Fruit fly (Drosophila melanogaster) whole organism, pupa: ENCODE results near the gene mbm.
A peak's percentile ranks its signal among the peaks of the same experiment; 100 is the strongest.

ENCODE experiments used
- CG10348 ChIP-seq: fragments of 200-800 bp; sonication (Bioruptor generic); IDR thresholded peaks from 2 replicates; pipeline ENCODE4 v1.3.6; 2022; ENCODE audit warnings: missing biosample characterization, missing genetic modification characterization
- CG12605 ChIP-seq: fragments of 200-800 bp; sonication (Bioruptor generic); IDR thresholded peaks from 2 replicates; pipeline ENCODE4 v1.3.6; 2022; ENCODE audit warnings: missing biosample characterization, missing genetic modification characterization
- CG13204 ChIP-seq: fragments of 200-800 bp; sonication (Bioruptor generic); optimal IDR thresholded peaks from 2 replicates; lab custom pipeline; 2018; ENCODE audit warnings: missing biosample characterization, mild to moderate bottlenecking, missing genetic modification characterization, moderate library complexity
- CG14655 ChIP-seq: fragments of 200-800 bp; sonication (Bioruptor generic); optimal IDR thresholded peaks from 3 replicates; lab custom pipeline; 2017; ENCODE audit warnings: mild to moderate bottlenecking, missing biosample characterization, missing genetic modification reagents, missing genetic modification characterization
- CG15710 ChIP-seq: fragments of 200-800 bp; sonication (Bioruptor generic); optimal IDR thresholded peaks from 2 replicates; lab custom pipeline; 2018; ENCODE audit warnings: missing biosample characterization, mild to moderate bottlenecking, missing genetic modification characterization, moderate library complexity
- CG17806 ChIP-seq: fragments of 200-800 bp; sonication (Bioruptor generic); optimal IDR thresholded peaks from 2 replicates; lab custom pipeline; 2018; ENCODE audit warnings: missing biosample characterization, mild to moderate bottlenecking, missing genetic modification characterization, moderate library complexity
- CG32121 ChIP-seq: fragments of 200-800 bp; sonication (Bioruptor generic); IDR thresholded peaks from 2 replicates; pipeline ENCODE4 v1.3.6; 2022; ENCODE audit warnings: missing biosample characterization, missing genetic modification characterization
- CG34367 ChIP-seq: fragments of 200-800 bp; sonication (Bioruptor generic); optimal IDR thresholded peaks from 2 replicates; lab custom pipeline; 2018; ENCODE audit warnings: missing biosample characterization, mild to moderate bottlenecking, missing genetic modification characterization
- CG4496 ChIP-seq: fragments of 200-800 bp; sonication (Bioruptor generic); IDR thresholded peaks from 3 replicates; pipeline ENCODE4 v1.3.6; 2022; ENCODE audit warnings: missing biosample characterization, missing genetic modification characterization
- CG8159 ChIP-seq: fragments of 200-800 bp; sonication (Bioruptor generic); optimal IDR thresholded peaks from 3 replicates; lab custom pipeline; 2018; ENCODE audit warnings: missing biosample characterization, mild to moderate bottlenecking, missing genetic modification characterization, moderate library complexity
- CG8301 ChIP-seq: fragments of 200-800 bp; sonication (Bioruptor generic); optimal IDR thresholded peaks from 2 replicates; lab custom pipeline; 2018; ENCODE audit warnings: missing biosample characterization, mild to moderate bottlenecking, missing genetic modification characterization
- CG9948 ChIP-seq: fragments of 200-800 bp; sonication (Bioruptor generic); optimal IDR thresholded peaks from 2 replicates; lab custom pipeline; 2018; ENCODE audit warnings: missing biosample characterization, mild to moderate bottlenecking, missing genetic modification characterization, moderate library complexity
- D1 ChIP-seq: fragments of 200-800 bp; sonication (Bioruptor generic); optimal IDR thresholded peaks from 2 replicates; lab custom pipeline; 2018; ENCODE audit warnings: missing biosample characterization, mild to moderate bottlenecking, missing genetic modification characterization, moderate library complexity
- EcR ChIP-seq: fragments of 200-800 bp; sonication (Bioruptor generic); optimal IDR thresholded peaks from 3 replicates; lab custom pipeline; 2019; ENCODE audit warnings: missing biosample characterization, missing genetic modification characterization, mild to moderate bottlenecking, moderate library complexity, missing genetic modification reagents
- Ets98B ChIP-seq: fragments of 200-800 bp; sonication (Bioruptor generic); IDR thresholded peaks from 2 replicates; pipeline ENCODE4 v1.3.6; 2022; ENCODE audit warnings: missing biosample characterization, missing genetic modification characterization
- Pif1A ChIP-seq: fragments of 200-800 bp; sonication (Bioruptor generic); optimal IDR thresholded peaks from 3 replicates; lab custom pipeline; 2016; ENCODE audit warnings: missing biosample characterization, missing genetic modification characterization
- Pif1B ChIP-seq: fragments of 200-800 bp; sonication (Bioruptor generic); optimal IDR thresholded peaks from 3 replicates; lab custom pipeline; 2016; ENCODE audit warnings: missing biosample characterization, missing genetic modification characterization
- Snoo ChIP-seq: fragments of 200-800 bp; sonication (Bioruptor generic); optimal IDR thresholded peaks from 3 replicates; lab custom pipeline; 2017; ENCODE audit warnings: missing biosample characterization, mild to moderate bottlenecking, missing genetic modification characterization, inconsistent platforms
- fd96Ca ChIP-seq: fragments of 200-800 bp; sonication (Bioruptor generic); IDR thresholded peaks from 3 replicates; pipeline ENCODE4 v1.3.6; 2022; ENCODE audit warnings: missing biosample characterization, missing genetic modification characterization
- gl ChIP-seq: fragments of 200-800 bp; sonication (Bioruptor generic); optimal IDR thresholded peaks from 2 replicates; lab custom pipeline; 2018; ENCODE audit warnings: missing biosample characterization, mild to moderate bottlenecking, missing genetic modification characterization
- rn ChIP-seq: fragments of 200-800 bp; sonication (Bioruptor generic); IDR thresholded peaks from 2 replicates; pipeline ENCODE4 v1.3.6; 2022; ENCODE audit warnings: missing biosample characterization, missing genetic modification characterization

mbm gene

dm6 chr2L:290373-290772 is 16.9 kb upstream of the mbm start:
- peak; percentile 73 for TF ChIP-seq EcR
- TF ChIP-seq CG9948 (tag; lab: Kevin White, UChicago), result no peak

dm6 chr2L:289044-289443 is 15.5 kb upstream of the mbm start, which contains the start of gene Amnionless:
Amnionless (minus strand) TSS chr2L:289144.
- no peak for TF ChIP-seq CG32121 (GFP tag; lab: Robert Waterston, UW)
- no peak for TF ChIP-seq EcR
- no peak for TF ChIP-seq gl (tag; lab: Kevin White, UChicago)
- no peak for TF ChIP-seq CG8301 (tag; lab: Kevin White, UChicago)
- TF ChIP-seq Pif1B (GFP tag; lab: Kevin White, UChicago), result no peak
- TF ChIP-seq CG34367, result no peak
- no peak for TF ChIP-seq CG8159
- TF ChIP-seq rn (GFP tag; lab: Robert Waterston, UW), result no peak
- TF ChIP-seq Snoo (tag; lab: Kevin White, UChicago), result no peak
- TF ChIP-seq CG15710 (tag; lab: Kevin White, UChicago), result no peak
- no peak for TF ChIP-seq CG13204 (GFP tag; lab: Kevin White, UChicago)
- no peak for TF ChIP-seq CG17806

dm6 chr2L:286421-286820 is 12.9 kb upstream of the mbm start:
- TF ChIP-seq CG10348 (no peak), CG4496 (GFP tag; lab: Robert Waterston, UW) (peak; percentile 81), Pif1B (GFP tag; lab: Kevin White, UChicago) (peak; percentile 64), gl (tag; lab: Kevin White, UChicago) (peak; percentile 77), CG12605 (peak; percentile 61), Snoo (tag; lab: Kevin White, UChicago) (peak; percentile 76), Ets98B (peak; percentile 79), CG13204 (GFP tag; lab: Kevin White, UChicago) (peak; percentile 59), CG17806 (peak; percentile 56), CG14655 (GFP tag; lab: Kevin White, UChicago) (no peak), CG8159 (peak; percentile 70), fd96Ca (peak; percentile 60; the same call in 2 of the 3 replicates), D1 (tag; lab: Kevin White, UChicago) (no peak), CG34367 (peak; percentile 38), CG15710 (tag; lab: Kevin White, UChicago) (peak; percentile 52), Pif1A (peak; percentile 73), CG8301 (tag; lab: Kevin White, UChicago) (peak; percentile 52), EcR (peak; percentile 20), CG32121 (GFP tag; lab: Robert Waterston, UW) (peak; percentile 49), CG9948 (tag; lab: Kevin White, UChicago) (peak; percentile 32), rn (GFP tag; lab: Robert Waterston, UW) (no peak)

DNA sequence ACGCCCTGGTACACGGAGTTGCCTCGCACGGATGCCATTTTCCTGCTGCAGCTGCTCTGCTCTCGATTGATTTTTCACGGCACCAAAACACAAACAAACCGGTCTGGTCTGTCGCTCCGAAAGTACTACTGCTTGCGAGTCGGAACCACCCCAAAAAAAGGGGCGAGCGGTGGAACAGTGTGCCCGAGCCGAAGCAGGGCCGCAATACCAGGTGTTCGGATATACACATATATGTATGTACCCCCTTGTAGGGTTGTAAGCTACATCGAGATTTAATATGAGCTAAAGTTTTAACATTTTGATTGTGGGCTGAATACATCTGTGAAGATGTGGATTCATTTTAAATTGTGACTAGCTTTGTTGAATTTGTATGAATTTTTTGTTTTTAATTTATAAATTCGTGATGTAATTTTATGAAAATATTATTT is 12.1 kb upstream of the mbm start:
- TF ChIP-seq Snoo (tag; lab: Kevin White, UChicago), result peak; percentile 49
- TF ChIP-seq CG14655 (GFP tag; lab: Kevin White, UChicago), result no peak
- peak; percentile 26; the same call in 1 of the 2 replicates for TF ChIP-seq CG12605
- no peak for TF ChIP-seq CG8301 (tag; lab: Kevin White, UChicago)
- peak; percentile 28 for TF ChIP-seq Ets98B
- no peak for TF ChIP-seq D1 (tag; lab: Kevin White, UChicago)
- TF ChIP-seq CG13204 (GFP tag; lab: Kevin White, UChicago), result no peak
- peak; percentile 48 for TF ChIP-seq CG8159
- TF ChIP-seq CG9948 (tag; lab: Kevin White, UChicago), result peak; percentile 41
- peak; percentile 79 for TF ChIP-seq CG4496 (GFP tag; lab: Robert Waterston, UW)
- TF ChIP-seq, all 21 proteins: peak for 6

DNA sequence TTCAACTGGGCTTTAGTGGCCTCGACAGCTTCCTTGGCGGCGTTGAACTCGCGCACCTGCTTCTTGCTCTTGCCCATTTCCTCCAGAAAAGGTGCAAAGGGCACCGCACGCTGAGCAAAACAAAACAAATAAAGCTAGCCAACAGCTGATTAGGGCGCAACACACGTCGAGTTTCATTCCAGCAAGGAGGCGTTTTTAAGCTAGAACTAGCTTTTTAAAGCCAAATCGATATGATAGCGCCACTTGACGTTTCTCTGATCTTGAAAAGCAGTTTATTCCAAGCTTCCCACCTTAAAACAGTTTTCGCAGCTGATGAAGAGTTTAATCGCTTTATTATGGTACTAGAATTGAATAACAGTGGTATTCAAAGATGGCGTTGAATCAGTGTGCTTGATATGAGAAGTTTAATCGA is 9.6 kb upstream of the mbm start, which contains the start of gene CG11601:
Gene CG11601 (minus strand): TSS at position 199 of the 412 bp plus-strand sequence.
- TF ChIP-seq CG10348, result no peak
- TF ChIP-seq rn (GFP tag; lab: Robert Waterston, UW), result no peak
- TF ChIP-seq CG9948 (tag; lab: Kevin White, UChicago), result no peak
- no peak for TF ChIP-seq CG8159
- no peak for TF ChIP-seq CG13204 (GFP tag; lab: Kevin White, UChicago)
- peak; percentile 20 for TF ChIP-seq CG15710 (tag; lab: Kevin White, UChicago)
- no peak for TF ChIP-seq CG12605
- TF ChIP-seq EcR, result peak; percentile 89
- no peak for TF ChIP-seq D1 (tag; lab: Kevin White, UChicago)
- peak; percentile 18 for TF ChIP-seq Snoo (tag; lab: Kevin White, UChicago)
- TF ChIP-seq CG17806, result peak; percentile 10
- TF ChIP-seq CG14655 (GFP tag; lab: Kevin White, UChicago), result no peak
- TF ChIP-seq CG4496 (GFP tag; lab: Robert Waterston, UW), result peak; percentile 66
- TF ChIP-seq gl (tag; lab: Kevin White, UChicago), result peak; percentile 48
- peak; percentile 18 for TF ChIP-seq CG34367
- no peak for TF ChIP-seq Pif1B (GFP tag; lab: Kevin White, UChicago)
- TF ChIP-seq fd96Ca, result peak; percentile 59; the same call in 1 of the 3 replicates
- TF ChIP-seq CG8301 (tag; lab: Kevin White, UChicago), result no peak
- 0 out of 2 replicates have a peak, but pooled peaks have one; percentile 31 for TF ChIP-seq CG32121 (GFP tag; lab: Robert Waterston, UW)
- TF ChIP-seq Pif1A, result no peak
- peak; percentile 43; the same call in 1 of the 2 replicates for TF ChIP-seq Ets98B

- TF ChIP-seq CG10348 (no peak), CG15710 (tag; lab: Kevin White, UChicago) (no peak), CG13204 (GFP tag; lab: Kevin White, UChicago) (no peak), CG12605 (no peak)
Observed at dm6 chr2L:278134-278533, 4.6 kb upstream of the mbm start, which contains the start of gene CG17078. CG17078 (minus strand) TSS chr2L:278234.
